Fruit fly (Drosophila melanogaster) whole organism, embryonic: ENCODE results near the gene CG42307.

Experiments
- B-H2 ChIP-seq: fragments of 200-800 bp; sonication (Bioruptor generic); optimal IDR thresholded peaks from 2 replicates; lab custom pipeline; 2018; ENCODE audit warnings: missing biosample characterization, mild to moderate bottlenecking, missing genetic modification characterization
- CG1024 ChIP-seq: fragments of 200-800 bp; sonication (Bioruptor generic); IDR thresholded peaks from 2 replicates; pipeline ENCODE4 v1.3.6; 2022; ENCODE audit warnings: missing biosample characterization, missing genetic modification characterization
- CG10267 ChIP-seq: fragments of 200-800 bp; sonication (Bioruptor generic); optimal IDR thresholded peaks from 2 replicates; lab custom pipeline; 2018; ENCODE audit warnings: missing biosample characterization, mild to moderate bottlenecking, missing genetic modification characterization, moderate library complexity
- CG10959 ChIP-seq: fragments of 200-800 bp; sonication (Bioruptor generic); IDR thresholded peaks from 2 replicates; pipeline ENCODE4 v1.3.6; 2022; ENCODE audit warnings: missing biosample characterization, missing genetic modification characterization
- CG10979 ChIP-seq: fragments of 200-800 bp; sonication (Bioruptor generic); optimal IDR thresholded peaks from 2 replicates; lab custom pipeline; 2018; ENCODE audit warnings: missing biosample characterization, mild to moderate bottlenecking, missing genetic modification characterization, moderate library complexity
- CG11247 ChIP-seq: fragments of 200-800 bp; sonication (Bioruptor generic); IDR thresholded peaks from 2 replicates; pipeline ENCODE4 v1.3.6; 2022; ENCODE audit warnings: missing biosample characterization, missing genetic modification characterization
- CG13287 ChIP-seq: fragments of 200-800 bp; sonication (Bioruptor generic); IDR thresholded peaks from 2 replicates; pipeline ENCODE4 v1.3.6; 2022; ENCODE audit warnings: missing biosample characterization, missing genetic modification characterization; ENCODE audit not compliant: partially characterized antibody
- CG14710 ChIP-seq: fragments of 200-800 bp; sonication (Bioruptor generic); optimal IDR thresholded peaks from 3 replicates; lab custom pipeline; 2019; ENCODE audit warnings: missing biosample characterization, mild to moderate bottlenecking, missing genetic modification characterization, moderate library complexity
- CG1603 ChIP-seq: fragments of 200-800 bp; sonication (Bioruptor generic); optimal IDR thresholded peaks from 2 replicates; lab custom pipeline; 2019; ENCODE audit warnings: missing biosample characterization, mild to moderate bottlenecking, missing genetic modification characterization, moderate library complexity
- CG16813 ChIP-seq: fragments of 200-800 bp; sonication (Bioruptor generic); IDR thresholded peaks from 3 replicates; pipeline ENCODE4 v1.3.6; 2022; ENCODE audit warnings: missing biosample characterization, missing genetic modification characterization; ENCODE audit not compliant: partially characterized antibody
- CG2120 ChIP-seq: fragments of 200-800 bp; sonication (Bioruptor generic); optimal IDR thresholded peaks from 3 replicates; lab custom pipeline; 2016; ENCODE audit warnings: missing biosample characterization, missing genetic modification characterization
- CG2199 ChIP-seq: fragments of 200-800 bp; sonication (Bioruptor generic); IDR thresholded peaks from 3 replicates; pipeline ENCODE4 v1.3.6; 2022; ENCODE audit warnings: missing biosample characterization, missing genetic modification characterization
- CG30020 ChIP-seq: fragments of 200-800 bp; optimal IDR thresholded peaks from 2 replicates; lab custom pipeline; 2019; ENCODE audit warnings: missing biosample characterization, mild to moderate bottlenecking, missing genetic modification characterization, moderate library complexity
- CG34224 ChIP-seq: fragments of 200-800 bp; sonication (Bioruptor generic); IDR thresholded peaks from 3 replicates; pipeline ENCODE4 v1.3.6; 2022; ENCODE audit warnings: missing biosample characterization, missing genetic modification characterization; ENCODE audit not compliant: partially characterized antibody
- CG3995 ChIP-seq: fragments of 200-800 bp; sonication (Bioruptor generic); optimal IDR thresholded peaks from 3 replicates; lab custom pipeline; 2016; ENCODE audit warnings: missing biosample characterization, missing genetic modification characterization
- CG43689 ChIP-seq: fragments of 200-800 bp; sonication (Bioruptor generic); IDR thresholded peaks from 2 replicates; pipeline ENCODE4 v1.3.6; 2022; ENCODE audit warnings: missing biosample characterization, missing genetic modification characterization
- CG4617 ChIP-seq: fragments of 200-800 bp; sonication (Bioruptor generic); optimal IDR thresholded peaks from 3 replicates; lab custom pipeline; 2016; ENCODE audit warnings: missing biosample characterization, missing genetic modification characterization, borderline replicate concordance
- CG4854 ChIP-seq: fragments of 200-800 bp; sonication (Bioruptor generic); optimal IDR thresholded peaks from 2 replicates; lab custom pipeline; 2016; ENCODE audit warnings: missing biosample characterization, missing genetic modification characterization, inconsistent platforms
- CG5245 ChIP-seq: fragments of 200-800 bp; sonication (Bioruptor generic); optimal IDR thresholded peaks from 3 replicates; lab custom pipeline; 2016; ENCODE audit warnings: missing biosample characterization, missing genetic modification characterization
- CG6689 ChIP-seq: fragments of 200-800 bp; sonication (Bioruptor generic); IDR thresholded peaks from 2 replicates; pipeline ENCODE4 v1.3.6; 2022; ENCODE audit warnings: missing biosample characterization, missing genetic modification characterization
- CG8765 ChIP-seq: fragments of 200-800 bp; sonication (Bioruptor generic); IDR thresholded peaks from 2 replicates; pipeline ENCODE4 v1.3.6; 2022; ENCODE audit warnings: missing biosample characterization, missing genetic modification characterization
- Dll ChIP-seq: fragments of 200-800 bp; sonication (Bioruptor generic); IDR thresholded peaks from 4 replicates; pipeline ENCODE4 v1.3.6; 2022; ENCODE audit warnings: missing biosample characterization, missing genetic modification characterization; ENCODE audit not compliant: partially characterized antibody
- Doc2 ChIP-seq: fragments of 200-800 bp; sonication (Bioruptor generic); IDR thresholded peaks from 2 replicates; pipeline ENCODE4 v1.3.6; 2022; ENCODE audit warnings: missing biosample characterization, missing genetic modification characterization
- Doc3 ChIP-seq: fragments of 200-800 bp; sonication (Bioruptor generic); IDR thresholded peaks from 3 replicates; pipeline ENCODE4 v1.3.6; 2022; ENCODE audit warnings: missing biosample characterization, missing genetic modification characterization; ENCODE audit not compliant: partially characterized antibody
- Dp ChIP-seq: fragments of 200-800 bp; sonication (Bioruptor generic); optimal IDR thresholded peaks from 2 replicates; lab custom pipeline; 2018; ENCODE audit warnings: missing biosample characterization, mild to moderate bottlenecking, missing genetic modification characterization, moderate library complexity
- E2f1 ChIP-seq: fragments of 200-800 bp; sonication (Bioruptor generic); IDR thresholded peaks from 2 replicates; pipeline ENCODE4 v1.3.6; 2022; ENCODE audit warnings: missing biosample characterization, missing genetic modification characterization
- E2f2 ChIP-seq: fragments of 200-800 bp; sonication (Bioruptor generic); IDR thresholded peaks from 2 replicates; pipeline ENCODE4 v1.3.6; 2022; ENCODE audit warnings: missing biosample characterization, missing genetic modification characterization
- Fer1 ChIP-seq: fragments of 200-800 bp; sonication (Bioruptor generic); optimal IDR thresholded peaks from 2 replicates; lab custom pipeline; 2017; ENCODE audit warnings: missing biosample characterization, mild to moderate bottlenecking, missing genetic modification characterization
- MBD-R2 ChIP-seq: fragments of 200-800 bp; sonication (Bioruptor generic); IDR thresholded peaks from 2 replicates; pipeline ENCODE4 v1.3.6; 2022; ENCODE audit warnings: missing biosample characterization, missing genetic modification characterization
- MESR4 ChIP-seq: fragments of 200-800 bp; sonication (Bioruptor generic); optimal IDR thresholded peaks from 2 replicates; lab custom pipeline; 2018; ENCODE audit warnings: missing biosample characterization, mild to moderate bottlenecking, missing genetic modification characterization, moderate library complexity
- Med ChIP-seq: fragments of 200-800 bp; sonication (Bioruptor generic); peaks from one replicate; lab custom pipeline; 2016; ENCODE audit warnings: missing biosample characterization, missing genetic modification characterization, mild to moderate bottlenecking, inconsistent platforms, moderate library complexity
- Ravus ChIP-seq: fragments of 200-800 bp; sonication (Bioruptor generic); IDR thresholded peaks from 2 replicates; pipeline ENCODE4 v1.3.6; 2022; ENCODE audit warnings: missing biosample characterization, missing genetic modification characterization
- Scr ChIP-seq: fragments of 200-800 bp; sonication (Bioruptor generic); IDR thresholded peaks from 2 replicates; pipeline ENCODE4 v1.3.6; 2022; ENCODE audit warnings: missing biosample characterization, missing genetic modification characterization; ENCODE audit not compliant: partially characterized antibody
- Xrp1 ChIP-seq: fragments of 200-800 bp; sonication (Bioruptor generic); IDR thresholded peaks from 2 replicates; pipeline ENCODE4 v1.3.6; 2022; ENCODE audit warnings: missing biosample characterization, missing genetic modification characterization
- bab2 ChIP-seq: fragments of 200-800 bp; sonication (Bioruptor generic); optimal IDR thresholded peaks from 2 replicates; lab custom pipeline; 2016; ENCODE audit warnings: missing biosample characterization, missing genetic modification characterization
- bbx ChIP-seq: fragments of 200-800 bp; sonication (Bioruptor generic); IDR thresholded peaks from 2 replicates; pipeline ENCODE4 v1.3.6; 2022; ENCODE audit warnings: missing biosample characterization, missing genetic modification characterization; ENCODE audit not compliant: partially characterized antibody
- bowl ChIP-seq: fragments of 200-800 bp; sonication (Bioruptor generic); IDR thresholded peaks from 2 replicates; pipeline ENCODE4 v1.3.6; 2022; ENCODE audit warnings: missing biosample characterization, missing genetic modification characterization
- cato ChIP-seq: fragments of 200-800 bp; sonication (Bioruptor generic); optimal IDR thresholded peaks from 2 replicates; lab custom pipeline; 2016; ENCODE audit warnings: missing biosample characterization, missing genetic modification characterization, borderline replicate concordance
- ci ChIP-seq: fragments of 200-800 bp; sonication (Bioruptor generic); IDR thresholded peaks from 3 replicates; pipeline ENCODE4 v1.3.6; 2022; ENCODE audit warnings: missing biosample characterization, missing genetic modification characterization
- disco-r ChIP-seq: fragments of 200-800 bp; sonication (Bioruptor generic); optimal IDR thresholded peaks from 2 replicates; lab custom pipeline; 2016; ENCODE audit warnings: missing biosample characterization, missing genetic modification characterization
- phol ChIP-seq: fragments of 200-800 bp; sonication (Bioruptor generic); optimal IDR thresholded peaks from 3 replicates; lab custom pipeline; 2018; ENCODE audit warnings: missing biosample characterization, mild to moderate bottlenecking, missing genetic modification characterization, moderate library complexity
- repo ChIP-seq: fragments of 200-800 bp; sonication (Bioruptor generic); optimal IDR thresholded peaks from 2 replicates; lab custom pipeline; 2016; ENCODE audit warnings: missing biosample characterization, missing genetic modification characterization
- shn ChIP-seq: fragments of 200-800 bp; sonication (Bioruptor generic); optimal IDR thresholded peaks from 3 replicates; lab custom pipeline; 2016; ENCODE audit warnings: missing biosample characterization, missing genetic modification characterization
- sob ChIP-seq: fragments of 200-800 bp; sonication (Bioruptor generic); IDR thresholded peaks from 2 replicates; pipeline ENCODE4 v1.3.6; 2022; ENCODE audit warnings: missing biosample characterization, missing genetic modification characterization
- stwl ChIP-seq: fragments of 200-800 bp; sonication (Bioruptor generic); optimal IDR thresholded peaks from 3 replicates; lab custom pipeline; 2018; ENCODE audit warnings: missing biosample characterization, mild to moderate bottlenecking, missing genetic modification characterization, moderate library complexity
- sug ChIP-seq: fragments of 200-800 bp; optimal IDR thresholded peaks from 2 replicates; lab custom pipeline; 2019; ENCODE audit warnings: missing biosample characterization, mild to moderate bottlenecking, missing genetic modification characterization, moderate library complexity
- vvl ChIP-seq: fragments of 200-800 bp; sonication (Bioruptor generic); IDR thresholded peaks from 2 replicates; pipeline ENCODE4 v1.3.6; 2022; ENCODE audit warnings: missing biosample characterization, missing genetic modification characterization
- wek ChIP-seq: fragments of 200-800 bp; sonication (Bioruptor generic); optimal IDR thresholded peaks from 3 replicates; lab custom pipeline; 2018; ENCODE audit warnings: missing biosample characterization, mild to moderate bottlenecking, missing genetic modification characterization, moderate library complexity
- zfh1 ChIP-seq: fragments of 200-800 bp; sonication (Bioruptor generic); IDR thresholded peaks from 3 replicates; pipeline ENCODE4 v1.3.6; 2022; ENCODE audit warnings: missing biosample characterization, missing genetic modification characterization

CG42307 gene

dm6 chr3L:7334990-7335389 lies 6.1 kb downstream of the CG42307 start, which contains the start of the genes wrm1 and wrm2 (continued):
- TF ChIP-seq MBD-R2 (GFP tag; lab: Robert Waterston, UW): peak; percentile 87
- no peak for TF ChIP-seq CG8765
- peak; percentile 46; the same call in 1 of the 3 replicates for TF ChIP-seq CG34224 (GFP tag; lab: Robert Waterston, UW)
- TF ChIP-seq CG10979 (tag; lab: Kevin White, UChicago): peak; percentile 7
- 0 out of 2 replicates have a peak, but pooled peaks have one; percentile 5 for TF ChIP-seq Xrp1 (GFP tag; lab: Robert Waterston, UW)
- TF ChIP-seq CG1603 (tag; lab: Kevin White, UChicago): peak; percentile 47
- TF ChIP-seq Doc3 (GFP tag; lab: Robert Waterston, UW): peak; percentile 57; the same call in 1 of the 3 replicates
- no peak for TF ChIP-seq Doc2
- no peak for TF ChIP-seq CG10959 (GFP tag; lab: Robert Waterston, UW)
- peak; percentile 19 for TF ChIP-seq sug
- no peak for TF ChIP-seq CG2199 (GFP tag; lab: Robert Waterston, UW)
- peak; percentile 52 for TF ChIP-seq CG14710 (tag; lab: Kevin White, UChicago)
- TF ChIP-seq B-H2 (GFP tag; lab: Kevin White, UChicago): no peak
- TF ChIP-seq Ravus: no peak
- TF ChIP-seq Dll (GFP tag; lab: Robert Waterston, UW): peak; percentile 69; the same call in 3 of the 4 replicates
- TF ChIP-seq CG1024 (GFP tag; lab: Robert Waterston, UW): no peak
- TF ChIP-seq CG16813 (GFP tag; lab: Robert Waterston, UW): peak; percentile 57; the same call in 2 of the 3 replicates
- TF ChIP-seq phol (tag; lab: Kevin White, UChicago): peak; percentile 6
- TF ChIP-seq CG30020 (tag; lab: Kevin White, UChicago): peak; percentile 7

dm6 chr3L:7338786-7339185 lies 9.9 kb downstream of the CG42307 start:
- no peak for TF ChIP-seq CG5245 (GFP tag; lab: Kevin White, UChicago)
- TF ChIP-seq stwl: peak; percentile 36
- TF ChIP-seq bab2 (GFP tag; lab: Kevin White, UChicago): no peak
- TF ChIP-seq Fer1: no peak
- TF ChIP-seq CG4854 (GFP tag; lab: Kevin White, UChicago): no peak
- TF ChIP-seq CG10267 (tag; lab: Kevin White, UChicago): peak; percentile 88
- 0 out of 3 replicates have a peak, but pooled peaks have one; percentile 20 for TF ChIP-seq ci
- TF ChIP-seq CG4617 (GFP tag; lab: Kevin White, UChicago): peak; percentile 33
- 0 out of 3 replicates have a peak, but pooled peaks have one; percentile 39 for TF ChIP-seq zfh1 (GFP tag; lab: Robert Waterston, UW)
- TF ChIP-seq cato (GFP tag; lab: Kevin White, UChicago): no peak
- no peak for TF ChIP-seq shn (GFP tag; lab: Kevin White, UChicago)
- peak; percentile 11; the same call in 1 of the 2 replicates for TF ChIP-seq bowl (GFP tag; lab: Robert Waterston, UW)
- peak; percentile 12; the same call in 1 of the 2 replicates for TF ChIP-seq sob (GFP tag; lab: Robert Waterston, UW)
- no peak for TF ChIP-seq CG1603 (tag; lab: Kevin White, UChicago)
- TF ChIP-seq E2f2 (GFP tag; lab: Robert Waterston, UW): peak; percentile 46; the same call in 1 of the 2 replicates
- no peak for TF ChIP-seq repo (GFP tag; lab: Kevin White, UChicago)
- peak; percentile 65 for TF ChIP-seq CG3995
- peak; percentile 38; the same call in 1 of the 2 replicates for TF ChIP-seq E2f1 (GFP tag; lab: Robert Waterston, UW)
- TF ChIP-seq CG43689 (GFP tag; lab: Robert Waterston, UW): no peak
- 0 out of 2 replicates have a peak, but pooled peaks have one; percentile 16 for TF ChIP-seq CG11247
- TF ChIP-seq CG6689 (GFP tag; lab: Robert Waterston, UW): no peak
- no peak for TF ChIP-seq wek (GFP tag; lab: Kevin White, UChicago)
- TF ChIP-seq bbx (GFP tag; lab: Robert Waterston, UW): peak; percentile 27; the same call in 1 of the 2 replicates
- TF ChIP-seq Dp (GFP tag; lab: Kevin White, UChicago): no peak
- TF ChIP-seq CG13287 (GFP tag; lab: Robert Waterston, UW): peak; percentile 11; the same call in 1 of the 2 replicates
- peak; percentile 44 for TF ChIP-seq MESR4 (GFP tag; lab: Kevin White, UChicago)
- TF ChIP-seq vvl (GFP tag; lab: Robert Waterston, UW): 0 out of 2 replicates have a peak, but pooled peaks have one; percentile 18
- TF ChIP-seq CG2120 (GFP tag; lab: Kevin White, UChicago): peak; percentile 38
- TF ChIP-seq disco-r (GFP tag; lab: Kevin White, UChicago): no peak
- TF ChIP-seq Scr (GFP tag; lab: Robert Waterston, UW): 0 out of 2 replicates have a peak, but pooled peaks have one; percentile 13
- TF ChIP-seq Med (GFP tag; lab: Kevin White, UChicago): peak; percentile 84
